Fruit fly (Drosophila melanogaster): ENCODE data around the gene Paics.

DNA sequence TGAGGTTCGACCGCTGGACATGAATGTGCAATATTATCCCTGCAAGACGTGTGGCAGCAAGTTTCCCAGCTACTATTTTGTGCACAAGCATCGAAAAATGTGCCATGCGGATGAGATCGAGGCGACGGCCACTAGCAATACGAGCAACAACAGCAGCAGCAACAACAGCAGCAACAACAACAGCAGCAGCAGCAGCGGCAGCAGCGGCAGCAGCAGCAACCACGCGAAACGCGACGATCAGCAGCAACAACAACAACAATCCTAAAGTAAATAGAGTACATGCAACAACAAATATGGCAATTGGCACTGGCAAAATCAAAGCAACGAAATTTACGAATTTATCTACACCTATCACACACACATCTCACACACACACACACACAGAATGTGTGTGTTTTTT lies 52.1 kb downstream of the Paics start:
- TF ChIP-seq Sin3A (optimal IDR thresholded peaks at IDR 0.05), result no peak
- TF ChIP-seq h (optimal IDR thresholded peaks at IDR 0.05), result no peak
- no peak for TF ChIP-seq insv (optimal IDR thresholded peaks at IDR 0.05)
- TF ChIP-seq ttk (optimal IDR thresholded peaks at IDR 0.05), result no peak
- no peak for TF ChIP-seq psq (optimal IDR thresholded peaks at IDR 0.05)
